Worm (Caenorhabditis elegans) whole organism, young adult: Measurements from ENCODE around the gene T01D3.3.

Experiments
- D2030.7 ChIP-seq: fragments of 200-800 bp; sonication (Bioruptor generic); IDR thresholded peaks from 2 replicates; pipeline ENCODE4 v1.3.6; 2022; ENCODE audit warnings: missing genetic modification reagents, missing genetic modification characterization, missing compliant biosample characterization
- F33H1.4 ChIP-seq: fragments of 200-800 bp; sonication (Bioruptor generic); IDR thresholded peaks from 2 replicates; pipeline ENCODE4 v1.3.6; 2022; ENCODE audit warnings: missing genetic modification reagents, missing genetic modification characterization, missing compliant biosample characterization
- F55B11.4 ChIP-seq: sonication (generic microtip); optimal IDR thresholded peaks from 2 replicates; lab custom pipeline; 2016; ENCODE audit warnings: missing compliant biosample characterization, missing genetic modification characterization, borderline replicate concordance; ENCODE audit not compliant: insufficient read depth
- F57A8.1 ChIP-seq: fragments of 200-800 bp; sonication (Bioruptor generic); optimal IDR thresholded peaks from 2 replicates; lab custom pipeline; 2018; ENCODE audit warnings: mild to moderate bottlenecking, missing genetic modification characterization, moderate library complexity, missing compliant biosample characterization
- T07F8.4 ChIP-seq: sonication (generic microtip); optimal IDR thresholded peaks from 2 replicates; lab custom pipeline; 2016; ENCODE audit warnings: mild to moderate bottlenecking, missing genetic modification characterization, moderate library complexity, missing compliant biosample characterization
- T26A5.8 ChIP-seq: sonication (generic microtip); optimal IDR thresholded peaks from 2 replicates; lab custom pipeline; 2016; ENCODE audit warnings: missing genetic modification characterization, missing compliant biosample characterization
- Y56A3A.18 ChIP-seq: fragments of 200-800 bp; sonication (Bioruptor generic); IDR thresholded peaks from 2 replicates; pipeline ENCODE4 v1.3.6; 2022; ENCODE audit warnings: missing genetic modification reagents, missing genetic modification characterization, missing compliant biosample characterization
- Y67H2A.10 ChIP-seq: fragments of 200-800 bp; sonication (Bioruptor generic); conservative IDR thresholded peaks from 2 replicates; pipeline ENCODE4 v1.3.6; 2022; ENCODE audit warnings: missing genetic modification reagents, missing genetic modification characterization, missing compliant biosample characterization
- akir-1 ChIP-seq: fragments of 200-800 bp; sonication (Bioruptor generic); optimal IDR thresholded peaks from 2 replicates; lab custom pipeline; 2018; ENCODE audit warnings: mild to moderate bottlenecking, missing genetic modification characterization, moderate library complexity, missing compliant biosample characterization
- ama-1 ChIP-seq, 3 experiments: fragments of 150-350 bp in 1 of 3; sonication (generic microtip) in 2 of 3; optimal IDR thresholded peaks; 2 replicates each; lab custom pipeline; 2014 to 2018; ENCODE audit warnings: missing biosample characterization in 2 of 3, missing genetic modification characterization in 2 of 3, missing genetic modification reagents in 2 of 3
- aptf-2 ChIP-seq: fragments of 200-800 bp; sonication (Bioruptor generic); conservative IDR thresholded peaks from 2 replicates; pipeline ENCODE4 v1.3.6; 2022; ENCODE audit warnings: missing genetic modification reagents, missing genetic modification characterization, missing compliant biosample characterization
- attf-6 ChIP-seq: fragments of 200-800 bp; sonication (Bioruptor generic); IDR thresholded peaks from 2 replicates; pipeline ENCODE4 v1.3.6; 2022; ENCODE audit warnings: missing genetic modification reagents, missing genetic modification characterization, missing compliant biosample characterization
- cebp-2 ChIP-seq: fragments of 200-800 bp; sonication (Bioruptor generic); IDR thresholded peaks from 2 replicates; pipeline ENCODE4 v1.3.6; 2022; ENCODE audit warnings: missing genetic modification characterization, missing compliant biosample characterization
- ceh-40 ChIP-seq: fragments of 200-800 bp; sonication (Bioruptor generic); IDR thresholded peaks from 2 replicates; pipeline ENCODE4 v1.3.6; 2022; ENCODE audit warnings: missing genetic modification characterization, missing compliant biosample characterization
- egrh-3 ChIP-seq: fragments of 200-800 bp; sonication (Bioruptor generic); IDR thresholded peaks from 2 replicates; pipeline ENCODE4 v1.3.6; 2022; ENCODE audit warnings: missing genetic modification reagents, missing genetic modification characterization, missing compliant biosample characterization
- ekl-4 ChIP-seq: fragments of 200-800 bp; sonication (Bioruptor generic); IDR thresholded peaks from 2 replicates; pipeline ENCODE4 v1.3.6; 2022; ENCODE audit warnings: missing genetic modification reagents, missing genetic modification characterization, missing compliant biosample characterization
- fkh-3 ChIP-seq: sonication (generic microtip); optimal IDR thresholded peaks from 2 replicates; lab custom pipeline; 2016; ENCODE audit warnings: mild to moderate bottlenecking, missing genetic modification characterization, missing compliant biosample characterization
- hmg-20 ChIP-seq: fragments of 200-800 bp; sonication (Bioruptor generic); IDR thresholded peaks from 2 replicates; pipeline ENCODE4 v1.3.6; 2022; ENCODE audit warnings: missing genetic modification reagents, missing genetic modification characterization, missing compliant biosample characterization
- let-607 ChIP-seq, 2 experiments: fragments of 200-800 bp in 1 of 2; sonication (Bioruptor generic) in 1 of 2; sonication (generic microtip) in 1 of 2; optimal IDR thresholded peaks; 2 replicates each; lab custom pipeline; 2016 to 2018; ENCODE audit warnings: mild to moderate bottlenecking in 2 of 2, missing compliant biosample characterization in 2 of 2, missing genetic modification characterization in 2 of 2, moderate library complexity in 2 of 2, missing genotype in 1 of 2
- lin-35 ChIP-seq, 3 experiments: fragments of 150-350 bp in 2 of 3; sonication (generic microtip) in 1 of 3; optimal IDR thresholded peaks; 2 replicates each; lab custom pipeline; 2014 to 2018; ENCODE audit warnings: missing biosample characterization in 3 of 3, missing genetic modification characterization in 3 of 3, missing genetic modification reagents in 3 of 3
- lir-1 ChIP-seq: fragments of 200-800 bp; sonication (Bioruptor generic); conservative IDR thresholded peaks from 2 replicates; pipeline ENCODE4 v1.3.6; 2022; ENCODE audit warnings: missing genetic modification reagents, missing genetic modification characterization, missing compliant biosample characterization
- lsl-1 ChIP-seq: fragments of 200-800 bp; sonication (Bioruptor generic); optimal IDR thresholded peaks from 2 replicates; lab custom pipeline; 2018; ENCODE audit warnings: mild to moderate bottlenecking, missing genetic modification characterization, moderate library complexity, missing compliant biosample characterization
- mcd-1 ChIP-seq: fragments of 200-800 bp; sonication (Bioruptor generic); IDR thresholded peaks from 2 replicates; pipeline ENCODE4 v1.3.6; 2022; ENCODE audit warnings: missing genetic modification reagents, missing genetic modification characterization, missing compliant biosample characterization
- nfya-1 ChIP-seq: sonication (generic microtip); optimal IDR thresholded peaks from 2 replicates; lab custom pipeline; 2017; ENCODE audit warnings: antibody characterized with exemption, missing compliant biosample characterization, missing genetic modification characterization, borderline replicate concordance; ENCODE audit not compliant: insufficient read depth
- nfyb-1 ChIP-seq: fragments of 200-800 bp; sonication (Bioruptor generic); IDR thresholded peaks from 2 replicates; pipeline ENCODE4 v1.3.6; 2022; ENCODE audit warnings: missing genetic modification reagents, missing genetic modification characterization, missing compliant biosample characterization
- nhr-90 ChIP-seq: sonication (generic microtip); optimal IDR thresholded peaks from 2 replicates; lab custom pipeline; 2016; ENCODE audit warnings: missing genotype, mild to moderate bottlenecking, missing genetic modification characterization, missing compliant biosample characterization
- pbrm-1 ChIP-seq: fragments of 200-800 bp; sonication (Bioruptor generic); IDR thresholded peaks from 2 replicates; pipeline ENCODE4 v1.3.6; 2022; ENCODE audit warnings: missing genetic modification reagents, missing genetic modification characterization, missing compliant biosample characterization
- snpc-1.3 ChIP-seq: sonication (generic microtip); optimal IDR thresholded peaks from 2 replicates; lab custom pipeline; 2017; ENCODE audit warnings: missing genetic modification characterization, mild to moderate bottlenecking, missing compliant biosample characterization, antibody characterized with exemption, moderate library complexity, missing genotype, missing genetic modification reagents; ENCODE audit not compliant: insufficient read depth
- snpc-4 ChIP-seq, 5 experiments: fragments of 150-350 bp in 1 of 5; sonication (generic microtip) in 4 of 5; optimal IDR thresholded peaks; 2 replicates each; lab custom pipeline; 2014 to 2018; ENCODE audit warnings: missing genetic modification characterization in 5 of 5, missing biosample characterization in 3 of 5, antibody characterized with exemption in 2 of 5, mild to moderate bottlenecking in 2 of 5, missing compliant biosample characterization in 2 of 5, missing genotype in 2 of 5, moderate library complexity in 2 of 5, missing genetic modification reagents in 1 of 5
- somi-1 ChIP-seq: fragments of 200-800 bp; sonication (Bioruptor generic); optimal IDR thresholded peaks from 2 replicates; lab custom pipeline; 2018; ENCODE audit warnings: mild to moderate bottlenecking, missing genetic modification characterization, missing compliant biosample characterization
- tbp1 ChIP-seq: fragments of 200-800 bp; sonication (Bioruptor generic); optimal IDR thresholded peaks from 2 replicates; lab custom pipeline; 2018; ENCODE audit warnings: mild to moderate bottlenecking, missing genetic modification characterization, missing compliant biosample characterization
- tbx-9 ChIP-seq: sonication (generic microtip); optimal IDR thresholded peaks from 2 replicates; lab custom pipeline; 2016; ENCODE audit warnings: borderline replicate concordance, missing genetic modification characterization, inconsistent platforms, missing compliant biosample characterization
- tlf-1 ChIP-seq: fragments of 200-800 bp; sonication (Bioruptor generic); optimal IDR thresholded peaks from 2 replicates; lab custom pipeline; 2018; ENCODE audit warnings: mild to moderate bottlenecking, missing genetic modification characterization, missing compliant biosample characterization
- unc-62 ChIP-seq: fragments of 150-350 bp; optimal IDR thresholded peaks from 2 replicates; lab custom pipeline; 2014; ENCODE audit warnings: missing biosample characterization, missing genetic modification reagents, missing genetic modification characterization
- zfh-2 ChIP-seq: fragments of 200-800 bp; sonication (Bioruptor generic); conservative IDR thresholded peaks from 2 replicates; pipeline ENCODE4 v1.3.6; 2022; ENCODE audit warnings: missing genetic modification reagents, missing genetic modification characterization, missing compliant biosample characterization
- ztf-18 ChIP-seq: sonication (generic microtip); optimal IDR thresholded peaks from 2 replicates; lab custom pipeline; 2016; ENCODE audit warnings: missing genotype, mild to moderate bottlenecking, missing genetic modification characterization, missing compliant biosample characterization

T01D3.3 gene

ce11 chrV:13658577-13658976 is 45.5 kb upstream of the T01D3.3 start (continued):
- no peak for TF ChIP-seq unc-62
- TF ChIP-seq Y67H2A.10 (GFP tag; lab: Robert Waterston, UW), result no peak
- TF ChIP-seq snpc-1.3 (tag; lab: Kevin White, UChicago), result no peak
- TF ChIP-seq F57A8.1 (GFP tag; lab: Kevin White, UChicago), result no peak
- TF ChIP-seq lin-35 (GFP tag; optimal IDR thresholded peaks at IDR 0.05; lab: Kevin White, UChicago), result peak in 1 of 3 experiments; percentile 64
- TF ChIP-seq lir-1 (GFP tag; lab: Robert Waterston, UW), result peak; percentile 81; the same call in 1 of the 2 replicates
- peak; percentile 69 for TF ChIP-seq mcd-1 (GFP tag; lab: Robert Waterston, UW)
- peak; percentile 66 for TF ChIP-seq ekl-4 (GFP tag; lab: Robert Waterston, UW)
- TF ChIP-seq pbrm-1 (GFP tag; lab: Robert Waterston, UW), result peak; percentile 64
- peak; percentile 97 for TF ChIP-seq somi-1 (GFP tag; lab: Kevin White, UChicago)
- no peak for TF ChIP-seq ceh-40 (GFP tag; lab: Robert Waterston, UW)
- no peak for TF ChIP-seq D2030.7 (GFP tag; lab: Robert Waterston, UW)
- no peak for TF ChIP-seq attf-6
- TF ChIP-seq aptf-2 (GFP tag; lab: Robert Waterston, UW), result no peak
- no peak; the same call in 1 of the 2 replicates for TF ChIP-seq Y56A3A.18
- no peak for TF ChIP-seq fkh-3
- TF ChIP-seq let-607 (tag; optimal IDR thresholded peaks at IDR 0.05; lab: Kevin White, UChicago), result peak; percentile 79 to 82
- TF ChIP-seq cebp-2 (GFP tag; lab: Robert Waterston, UW), result no peak
- no peak for TF ChIP-seq egrh-3 (GFP tag; lab: Robert Waterston, UW)
- TF ChIP-seq akir-1, result no peak
- no peak for TF ChIP-seq nfya-1 (tag; lab: Kevin White, UChicago)
- TF ChIP-seq nfyb-1, result peak; percentile 91
- TF ChIP-seq ama-1 (optimal IDR thresholded peaks at IDR 0.05; lab: Kevin White, UChicago), result peak; percentile 60
- TF ChIP-seq ama-1 (GFP tag; optimal IDR thresholded peaks at IDR 0.05; lab: Kevin White, UChicago), result no peak
- TF ChIP-seq hmg-20 (GFP tag; lab: Robert Waterston, UW), result no peak
- peak; percentile 61; the same call in 1 of the 2 replicates for TF ChIP-seq zfh-2
- no peak for TF ChIP-seq tbx-9 (tag; lab: Kevin White, UChicago)
- no peak for TF ChIP-seq F55B11.4 (tag; lab: Kevin White, UChicago)
- TF ChIP-seq lsl-1 (GFP tag; lab: Kevin White, UChicago), result no peak
- TF ChIP-seq nhr-90, result peak; percentile 75
- TF ChIP-seq T26A5.8, result no peak
- peak; percentile 25 for TF ChIP-seq F33H1.4 (GFP tag; lab: Robert Waterston, UW)
- no peak for TF ChIP-seq snpc-4 (GFP tag; optimal IDR thresholded peaks at IDR 0.05; lab: Kevin White, UChicago)
- TF ChIP-seq snpc-4 (tag; optimal IDR thresholded peaks at IDR 0.05; lab: Kevin White, UChicago), result peak in 2 of 4 experiments; percentile 28 to 51
- peak; percentile 89 for TF ChIP-seq tlf-1
- peak; percentile 24 for TF ChIP-seq ztf-18 (tag; lab: Kevin White, UChicago)
- TF ChIP-seq T07F8.4, result no peak

ce11 chrV:13659219-13659618 is 44.9 kb upstream of the T01D3.3 start:
- TF ChIP-seq let-607 (tag; optimal IDR thresholded peaks at IDR 0.05; lab: Kevin White, UChicago) (no peak), tbp1 (GFP tag; lab: Kevin White, UChicago) (peak; percentile 8)
